Worm (Caenorhabditis elegans) whole organism, early embryonic: Measurements from ENCODE around the gene fbxb-74.

Experiments
- B0310.2 ChIP-seq: sonication (generic microtip); optimal IDR thresholded peaks from 2 replicates; lab custom pipeline; 2016; ENCODE audit warnings: mild to moderate bottlenecking, missing genetic modification characterization, missing compliant biosample characterization
- F13C5.2 ChIP-seq: sonication (generic microtip); optimal IDR thresholded peaks from 2 replicates; lab custom pipeline; 2017; ENCODE audit warnings: mild to moderate bottlenecking, missing genetic modification characterization, inconsistent platforms, missing compliant biosample characterization
- aly-1 ChIP-seq: sonication (generic microtip); optimal IDR thresholded peaks from 2 replicates; lab custom pipeline; 2016; ENCODE audit warnings: missing genetic modification characterization, missing compliant biosample characterization
- ama-1 ChIP-seq: fragments of 150-350 bp; optimal IDR thresholded peaks from 2 replicates; lab custom pipeline; 2014
- ceh-13 ChIP-seq: fragments of 200-800 bp; sonication (Bioruptor generic); optimal IDR thresholded peaks from 2 replicates; lab custom pipeline; 2018; ENCODE audit warnings: mild to moderate bottlenecking, missing genetic modification characterization, missing compliant biosample characterization
- ceh-36 ChIP-seq: sonication (generic microtip); optimal IDR thresholded peaks from 2 replicates; lab custom pipeline; 2016; ENCODE audit warnings: missing genetic modification characterization, inconsistent platforms, missing compliant biosample characterization
- ets-7 ChIP-seq: sonication (generic microtip); optimal IDR thresholded peaks from 2 replicates; lab custom pipeline; 2016; ENCODE audit warnings: missing genotype, missing genetic modification characterization, missing compliant biosample characterization
- flt-1 ChIP-seq: fragments of 200-800 bp; sonication (Bioruptor generic); IDR thresholded peaks from 2 replicates; pipeline ENCODE4 v1.3.6; 2022; ENCODE audit warnings: missing genetic modification characterization, missing compliant biosample characterization
- hmbx-1 ChIP-seq: sonication (generic microtip); optimal IDR thresholded peaks from 2 replicates; lab custom pipeline; 2016; ENCODE audit warnings: mild to moderate bottlenecking, missing genetic modification characterization, missing compliant biosample characterization
- hmg-4 ChIP-seq: fragments of 200-800 bp; sonication (Bioruptor generic); optimal IDR thresholded peaks from 2 replicates; lab custom pipeline; 2018; ENCODE audit warnings: mild to moderate bottlenecking, missing genetic modification characterization, missing compliant biosample characterization
- hnd-1 ChIP-seq: sonication (generic microtip); optimal IDR thresholded peaks from 2 replicates; lab custom pipeline; 2016; ENCODE audit warnings: missing genetic modification characterization, missing compliant biosample characterization
- pes-1 ChIP-seq: fragments of 200-800 bp; sonication (Bioruptor generic); IDR thresholded peaks from 2 replicates; pipeline ENCODE4 v1.3.6; 2022; ENCODE audit warnings: missing genetic modification reagents, missing genetic modification characterization, missing compliant biosample characterization
- scrt-1 ChIP-seq: fragments of 200-800 bp; sonication (Bioruptor generic); IDR thresholded peaks from 2 replicates; pipeline ENCODE4 v1.3.6; 2022; ENCODE audit warnings: missing genetic modification characterization, missing compliant biosample characterization
- sea-1 ChIP-seq: fragments of 200-800 bp; sonication (Bioruptor generic); conservative IDR thresholded peaks from 2 replicates; pipeline ENCODE4 v1.3.6; 2022; ENCODE audit warnings: missing genetic modification characterization, missing compliant biosample characterization
- tbx-11 ChIP-seq: fragments of 200-800 bp; sonication (Bioruptor generic); IDR thresholded peaks from 2 replicates; pipeline ENCODE4 v1.3.6; 2022; ENCODE audit warnings: missing genetic modification characterization, missing compliant biosample characterization
- tbx-37 ChIP-seq: fragments of 200-800 bp; sonication (Bioruptor generic); conservative IDR thresholded peaks from 2 replicates; pipeline ENCODE4 v1.3.6; 2022; ENCODE audit warnings: missing genetic modification reagents, missing genetic modification characterization, missing compliant biosample characterization
- tra-4 ChIP-seq: sonication (generic microtip); optimal IDR thresholded peaks from 2 replicates; lab custom pipeline; 2017; ENCODE audit warnings: missing genetic modification characterization, missing compliant biosample characterization

Gene fbxb-74

DNA sequence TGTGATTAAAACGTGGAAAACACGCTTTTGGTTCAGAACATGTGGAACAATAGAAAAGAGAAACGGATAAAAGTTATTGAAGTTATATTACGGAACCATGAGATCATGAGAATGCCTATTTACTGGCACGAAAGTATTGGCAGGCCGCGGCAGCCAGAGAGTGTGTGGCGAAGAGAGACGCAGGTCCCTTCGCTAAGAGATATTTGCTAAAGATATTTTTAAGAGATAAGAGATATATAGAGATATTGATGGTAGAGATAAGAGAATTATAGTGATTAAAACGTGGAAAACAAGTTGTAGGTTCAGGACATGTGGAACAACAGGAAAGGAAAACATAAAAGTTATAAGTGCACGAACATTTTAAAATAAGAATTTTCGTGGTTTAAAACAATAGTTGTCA is 1.3 kb downstream of the fbxb-74 start:
- TF ChIP-seq hmbx-1 (tag; lab: Kevin White, UChicago) (no peak), hnd-1 (tag; lab: Kevin White, UChicago) (no peak), hmg-4 (GFP tag; lab: Kevin White, UChicago) (no peak), ets-7 (tag; lab: Kevin White, UChicago) (no peak), tra-4 (tag; lab: Kevin White, UChicago) (no peak), ceh-13 (GFP tag; lab: Kevin White, UChicago) (no peak)

- TF ChIP-seq aly-1 (tag; lab: Kevin White, UChicago) (no peak), tbx-11 (GFP tag; lab: Robert Waterston, UW) (no peak)
Measured at ce11 chrIV:4434441-4435084, 4.5 kb downstream of the fbxb-74 start, which contains the start of the genes R08C7.8 and R08C7.4. R08C7.8 (minus strand) TSS chrIV:4434541. R08C7.4 (plus strand) TSS chrIV:4435034.

ce11 chrIV:4429901-4430300 is 9.2 kb downstream of the fbxb-74 start, which contains the start of the genes str-185 and R08C7.5:
str-185 (minus strand) TSS chrIV:4430001.
R08C7.5 (plus strand) TSS chrIV:4430229.
- TF ChIP-seq ceh-36 (no peak), pes-1 (GFP tag; lab: Robert Waterston, UW) (no peak), tra-4 (tag; lab: Kevin White, UChicago) (no peak), sea-1 (GFP tag; lab: Robert Waterston, UW) (no peak)

DNA sequence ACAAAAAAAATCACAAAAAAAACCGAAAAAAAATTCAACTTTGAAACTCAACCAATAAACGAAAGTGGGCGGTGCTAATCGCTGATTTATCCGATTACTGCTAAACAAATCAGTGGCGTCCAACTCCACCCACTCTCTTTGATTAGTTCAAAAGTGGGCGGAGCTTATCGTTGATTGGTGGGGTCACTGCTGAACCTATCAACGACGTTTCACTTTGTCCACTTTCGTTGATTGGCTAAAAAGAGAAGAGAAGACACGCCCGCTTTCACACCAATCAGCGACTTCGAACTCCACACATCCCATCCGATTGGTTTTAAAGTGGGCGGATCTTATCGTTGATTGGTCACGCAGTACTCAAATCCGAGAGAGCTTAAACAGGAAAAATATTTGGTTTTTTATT is 15.2 kb downstream of the fbxb-74 start:
- TF ChIP-seq flt-1 (no peak), tra-4 (tag; lab: Kevin White, UChicago) (no peak), hmg-4 (GFP tag; lab: Kevin White, UChicago) (no peak), sea-1 (GFP tag; lab: Robert Waterston, UW) (no peak)

DNA sequence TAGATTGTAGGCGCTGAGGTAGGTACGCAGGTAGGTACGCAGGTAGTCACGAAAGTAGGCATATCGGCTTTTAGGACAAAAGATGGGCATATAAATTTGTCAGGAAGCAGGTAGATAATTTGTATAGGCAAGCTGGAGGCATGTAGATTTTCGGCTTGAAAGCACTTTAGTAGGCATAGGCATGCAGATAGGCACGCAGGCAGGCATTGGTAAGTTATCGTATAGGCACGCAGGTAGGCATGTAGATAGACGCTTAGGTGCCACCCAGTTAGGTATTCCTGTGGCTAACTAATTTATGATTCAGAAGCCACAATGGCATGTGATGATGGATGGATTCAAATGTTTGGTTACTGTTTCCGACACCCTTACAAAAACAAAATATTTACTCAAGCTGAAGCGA is 16.1 kb downstream of the fbxb-74 start:
- TF ChIP-seq tra-4 (tag; lab: Kevin White, UChicago), result no peak
- no peak for TF ChIP-seq tbx-11 (GFP tag; lab: Robert Waterston, UW)
- no peak for TF ChIP-seq ama-1
- TF ChIP-seq F13C5.2 (tag; lab: Kevin White, UChicago), result no peak
- TF ChIP-seq ceh-13 (GFP tag; lab: Kevin White, UChicago), result no peak

DNA sequence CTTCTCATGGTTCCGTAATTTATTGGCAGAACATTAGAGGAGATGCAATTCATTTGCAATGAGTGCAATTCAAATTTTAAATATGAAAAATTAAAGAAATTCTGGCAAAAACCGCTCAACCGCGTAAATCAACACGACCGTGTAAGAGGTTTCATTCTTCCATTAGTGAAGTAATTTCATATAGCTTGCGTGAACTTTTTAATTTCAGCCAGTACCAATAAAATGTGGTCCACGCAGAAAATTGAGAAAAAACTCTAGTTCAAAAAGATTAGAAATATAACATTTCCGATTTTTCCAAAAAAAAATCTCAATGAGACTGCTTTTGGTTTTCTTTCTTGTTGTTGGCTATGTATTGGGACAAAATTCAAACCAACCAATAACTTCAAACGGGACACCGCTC is 17.1 kb downstream of the fbxb-74 start, which contains the start of gene clec-175:
Gene clec-175 (plus strand): TSS at position 301 of the 400 bp plus-strand sequence.
- TF ChIP-seq F13C5.2 (tag; lab: Kevin White, UChicago) (no peak), hnd-1 (tag; lab: Kevin White, UChicago) (no peak), scrt-1 (GFP tag; lab: Robert Waterston, UW) (no peak), ets-7 (tag; lab: Kevin White, UChicago) (no peak), ama-1 (no peak), B0310.2 (tag; lab: Kevin White, UChicago) (no peak), ceh-36 (no peak), tbx-37 (GFP tag; lab: Robert Waterston, UW) (no peak), pes-1 (GFP tag; lab: Robert Waterston, UW) (no peak), ceh-13 (GFP tag; lab: Kevin White, UChicago) (no peak), hmbx-1 (tag; lab: Kevin White, UChicago) (no peak), tbx-11 (GFP tag; lab: Robert Waterston, UW) (no peak), aly-1 (tag; lab: Kevin White, UChicago) (no peak), tra-4 (tag; lab: Kevin White, UChicago) (no peak)

DNA sequence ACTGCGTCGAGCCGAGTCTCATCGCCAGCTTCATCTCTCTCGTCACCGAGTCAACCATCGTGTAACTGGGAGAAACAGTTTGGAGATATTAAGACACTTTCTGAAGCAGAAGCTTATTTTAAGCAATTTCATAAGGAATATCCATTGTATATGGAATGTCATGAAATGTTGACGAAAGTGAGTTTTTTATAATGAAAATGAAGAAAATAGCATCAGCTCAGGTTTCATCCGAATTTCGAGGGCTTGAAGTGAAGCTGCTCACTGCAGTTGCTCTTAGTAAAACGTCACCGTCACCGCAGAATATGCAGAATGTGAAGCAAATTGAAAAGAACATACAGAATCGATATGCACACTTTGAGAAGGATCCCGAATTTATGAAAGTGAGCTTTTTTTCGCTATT is 26.0 kb downstream of the fbxb-74 start:
- TF ChIP-seq flt-1, result no peak
- TF ChIP-seq ceh-13 (GFP tag; lab: Kevin White, UChicago), result no peak
- TF ChIP-seq scrt-1 (GFP tag; lab: Robert Waterston, UW), result no peak
- no peak for TF ChIP-seq ets-7 (tag; lab: Kevin White, UChicago)
- TF ChIP-seq hmbx-1 (tag; lab: Kevin White, UChicago), result no peak
- no peak for TF ChIP-seq tbx-11 (GFP tag; lab: Robert Waterston, UW)
- no peak for TF ChIP-seq F13C5.2 (tag; lab: Kevin White, UChicago)
- no peak for TF ChIP-seq hnd-1 (tag; lab: Kevin White, UChicago)
- TF ChIP-seq sea-1 (GFP tag; lab: Robert Waterston, UW), result no peak
- TF ChIP-seq hmg-4 (GFP tag; lab: Kevin White, UChicago), result no peak
- TF ChIP-seq pes-1 (GFP tag; lab: Robert Waterston, UW), result no peak
- no peak for TF ChIP-seq ama-1

- TF ChIP-seq scrt-1 (GFP tag; lab: Robert Waterston, UW) (0 out of 2 replicates have a peak, but pooled peaks have one; percentile 5), tbx-11 (GFP tag; lab: Robert Waterston, UW) (no peak), tra-4 (tag; lab: Kevin White, UChicago) (no peak)
Measured at ce11 chrIV:4411948-4412335, 27.1 kb downstream of the fbxb-74 start.
